Worm (Caenorhabditis elegans): ENCODE data around the gene max-1.

- no peak for TF ChIP-seq ceh-14 (tag; optimal IDR thresholded peaks at IDR 0.05)
- no peak for TF ChIP-seq eyg-1 (tag; optimal IDR thresholded peaks at IDR 0.05)
- no peak for TF ChIP-seq fkh-6 (tag; optimal IDR thresholded peaks at IDR 0.05)
- no peak for TF ChIP-seq pqm-1 (tag; optimal IDR thresholded peaks at IDR 0.05)
- no peak for TF ChIP-seq F13H6.1 (tag; optimal IDR thresholded peaks at IDR 0.05)
- TF ChIP-seq fkh-10 (GFP tag; optimal IDR thresholded peaks at IDR 0.05), result no peak
- no peak for TF ChIP-seq nhr-11 (tag; optimal IDR thresholded peaks at IDR 0.05)
- TF ChIP-seq K02D7.2 (tag; optimal IDR thresholded peaks at IDR 0.05), result no peak
- no peak for TF ChIP-seq unc-3 (GFP tag; conservative IDR thresholded peaks at IDR 0.05)
- no peak for TF ChIP-seq unc-3 (tag; optimal IDR thresholded peaks at IDR 0.05)
- TF ChIP-seq dve-1 (tag; optimal IDR thresholded peaks at IDR 0.05), result no peak
- TF ChIP-seq ceh-34 (tag; optimal IDR thresholded peaks at IDR 0.05), result no peak
- no peak for TF ChIP-seq elt-2 (tag; optimal IDR thresholded peaks at IDR 0.05)
These were observed 24.4 kb downstream of the max-1 start, which contains the start of gene C34B4.5 for ce11 chrV:13095654-13096053.
